Worm (Caenorhabditis elegans): Measurements from ENCODE around the gene nuc-1.

ce11 chrX:9506341-9506740 lies 33.4 kb upstream of the nuc-1 start:
- no peak for TF ChIP-seq T22C8.4 (GFP tag; IDR thresholded peaks at IDR 0.05)
- TF ChIP-seq flt-1 (GFP tag; IDR thresholded peaks at IDR 0.05) = no peak
- 0 out of 2 replicates have a peak, but pooled peaks have one; percentile 61 for TF ChIP-seq ztf-23 (GFP tag; IDR thresholded peaks at IDR 0.05)
